Worm (Caenorhabditis elegans) whole organism, early embryonic: ENCODE results near the gene clec-178.

Source experiments
- F13C5.2 ChIP-seq: sonication (generic microtip); optimal IDR thresholded peaks from 2 replicates; lab custom pipeline; 2017; ENCODE audit warnings: mild to moderate bottlenecking, missing genetic modification characterization, inconsistent platforms, missing compliant biosample characterization
- aly-1 ChIP-seq: sonication (generic microtip); optimal IDR thresholded peaks from 2 replicates; lab custom pipeline; 2016; ENCODE audit warnings: missing genetic modification characterization, missing compliant biosample characterization
- ama-1 ChIP-seq: fragments of 150-350 bp; optimal IDR thresholded peaks from 2 replicates; lab custom pipeline; 2014
- ceh-13 ChIP-seq: fragments of 200-800 bp; sonication (Bioruptor generic); optimal IDR thresholded peaks from 2 replicates; lab custom pipeline; 2018; ENCODE audit warnings: mild to moderate bottlenecking, missing genetic modification characterization, missing compliant biosample characterization
- ceh-36 ChIP-seq: sonication (generic microtip); optimal IDR thresholded peaks from 2 replicates; lab custom pipeline; 2016; ENCODE audit warnings: missing genetic modification characterization, inconsistent platforms, missing compliant biosample characterization
- ets-7 ChIP-seq: sonication (generic microtip); optimal IDR thresholded peaks from 2 replicates; lab custom pipeline; 2016; ENCODE audit warnings: missing genotype, missing genetic modification characterization, missing compliant biosample characterization
- flt-1 ChIP-seq: fragments of 200-800 bp; sonication (Bioruptor generic); IDR thresholded peaks from 2 replicates; pipeline ENCODE4 v1.3.6; 2022; ENCODE audit warnings: missing genetic modification characterization, missing compliant biosample characterization
- hmbx-1 ChIP-seq: sonication (generic microtip); optimal IDR thresholded peaks from 2 replicates; lab custom pipeline; 2016; ENCODE audit warnings: mild to moderate bottlenecking, missing genetic modification characterization, missing compliant biosample characterization
- hmg-4 ChIP-seq: fragments of 200-800 bp; sonication (Bioruptor generic); optimal IDR thresholded peaks from 2 replicates; lab custom pipeline; 2018; ENCODE audit warnings: mild to moderate bottlenecking, missing genetic modification characterization, missing compliant biosample characterization
- hnd-1 ChIP-seq: sonication (generic microtip); optimal IDR thresholded peaks from 2 replicates; lab custom pipeline; 2016; ENCODE audit warnings: missing genetic modification characterization, missing compliant biosample characterization
- pes-1 ChIP-seq: fragments of 200-800 bp; sonication (Bioruptor generic); IDR thresholded peaks from 2 replicates; pipeline ENCODE4 v1.3.6; 2022; ENCODE audit warnings: missing genetic modification reagents, missing genetic modification characterization, missing compliant biosample characterization
- scrt-1 ChIP-seq: fragments of 200-800 bp; sonication (Bioruptor generic); IDR thresholded peaks from 2 replicates; pipeline ENCODE4 v1.3.6; 2022; ENCODE audit warnings: missing genetic modification characterization, missing compliant biosample characterization
- sea-1 ChIP-seq: fragments of 200-800 bp; sonication (Bioruptor generic); conservative IDR thresholded peaks from 2 replicates; pipeline ENCODE4 v1.3.6; 2022; ENCODE audit warnings: missing genetic modification characterization, missing compliant biosample characterization
- tbx-11 ChIP-seq: fragments of 200-800 bp; sonication (Bioruptor generic); IDR thresholded peaks from 2 replicates; pipeline ENCODE4 v1.3.6; 2022; ENCODE audit warnings: missing genetic modification characterization, missing compliant biosample characterization
- tbx-37 ChIP-seq: fragments of 200-800 bp; sonication (Bioruptor generic); conservative IDR thresholded peaks from 2 replicates; pipeline ENCODE4 v1.3.6; 2022; ENCODE audit warnings: missing genetic modification reagents, missing genetic modification characterization, missing compliant biosample characterization
- tra-4 ChIP-seq: sonication (generic microtip); optimal IDR thresholded peaks from 2 replicates; lab custom pipeline; 2017; ENCODE audit warnings: missing genetic modification characterization, missing compliant biosample characterization

clec-178 gene

DNA sequence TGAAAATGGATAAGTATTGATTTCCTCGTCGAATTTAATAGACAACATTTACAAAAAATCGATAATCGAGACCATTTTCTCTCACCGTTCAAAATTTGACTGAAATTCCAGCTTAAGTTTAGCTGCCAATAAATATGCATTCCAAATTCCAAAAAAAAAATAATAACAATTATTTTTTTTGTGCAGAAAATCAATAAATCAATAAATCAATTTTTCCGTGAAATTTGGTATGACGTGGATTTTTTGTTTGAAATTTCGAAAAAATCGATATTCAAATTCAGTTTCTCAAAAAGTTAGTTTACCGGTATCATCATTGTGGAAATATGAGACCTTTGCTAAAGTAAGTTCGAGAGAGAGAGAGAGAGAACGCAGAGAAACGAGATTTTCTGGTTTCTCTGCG is 31.3 kb downstream of the clec-178 start, which contains the start of gene C55C3.3:
TSS of gene C55C3.3 (plus strand) at position 274 of the 400 bp plus-strand sequence.
- TF ChIP-seq pes-1 (GFP tag; lab: Robert Waterston, UW) (no peak), hnd-1 (tag; lab: Kevin White, UChicago) (no peak), hmg-4 (no peak)

DNA sequence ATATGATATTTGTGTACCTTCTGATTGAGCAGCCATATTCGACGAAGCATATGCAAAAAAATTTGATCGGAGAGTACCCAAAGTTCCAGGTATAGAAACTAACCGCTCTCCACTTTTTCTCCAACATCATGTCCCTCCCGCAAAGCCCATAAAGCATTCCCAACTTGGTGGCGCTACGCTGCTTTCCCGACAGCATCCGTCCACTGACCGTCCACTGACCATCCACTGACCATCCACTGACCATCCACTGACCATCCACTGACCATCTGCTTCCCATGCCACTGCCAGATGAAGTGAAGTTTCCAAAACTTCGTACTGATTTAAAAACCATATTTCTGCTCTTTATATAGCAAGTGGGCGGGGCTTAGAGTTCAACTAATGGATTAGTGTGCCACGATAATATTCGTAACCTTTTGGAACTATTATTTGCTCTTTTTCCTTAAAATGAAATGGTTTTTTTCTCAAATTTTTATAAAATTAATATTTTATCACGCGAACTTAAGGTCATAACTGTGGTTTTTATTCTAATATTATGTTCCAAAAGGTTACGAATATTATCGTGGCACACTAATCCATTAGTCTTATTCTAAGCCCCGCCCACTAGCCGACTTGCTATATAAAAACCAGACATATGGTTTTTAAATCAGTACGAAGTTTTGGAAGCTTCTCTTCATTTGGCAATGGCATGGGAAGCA is 36.8 kb downstream of the clec-178 start, which contains the start of gene C55C3.8:
TSS of gene C55C3.8 (plus strand) at position 645 of the 695 bp plus-strand sequence.
- TF ChIP-seq scrt-1 (GFP tag; lab: Robert Waterston, UW) (no peak), ets-7 (tag; lab: Kevin White, UChicago) (no peak), ceh-13 (GFP tag; lab: Kevin White, UChicago) (no peak), hnd-1 (tag; lab: Kevin White, UChicago) (no peak), tbx-11 (no peak), sea-1 (GFP tag; lab: Robert Waterston, UW) (no peak), hmg-4 (no peak), ceh-36 (tag; lab: Kevin White, UChicago) (no peak), F13C5.2 (no peak), hmbx-1 (tag; lab: Kevin White, UChicago) (no peak), ama-1 (lab: Kevin White, UChicago) (no peak)

ce11 chrIV:5691189-5691588 is 37.4 kb downstream of the clec-178 start:
- TF ChIP-seq tbx-37 (GFP tag; lab: Robert Waterston, UW): peak; percentile 48; the same call in 1 of the 2 replicates
- peak; percentile 49; the same call in 1 of the 2 replicates for TF ChIP-seq flt-1

DNA sequence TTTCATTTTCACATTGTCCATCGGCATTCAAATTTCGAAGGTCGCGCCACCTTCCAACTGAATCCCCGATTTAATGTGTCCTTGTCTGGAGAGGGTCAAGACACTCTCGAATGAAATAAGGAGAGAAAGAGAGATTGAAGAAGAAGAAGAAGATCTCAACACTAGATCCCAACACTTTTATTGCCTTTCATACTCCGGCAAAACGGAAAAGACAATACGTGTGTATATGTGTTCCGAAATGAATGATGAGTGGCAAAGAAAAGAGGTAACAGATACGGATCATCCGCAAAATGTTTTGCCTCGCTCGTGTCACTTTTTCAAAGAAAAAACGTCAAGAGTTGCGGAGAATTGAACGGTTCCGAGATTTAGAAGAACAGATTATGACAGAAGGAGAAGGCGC is 46.6 kb downstream of the clec-178 start:
- no peak for TF ChIP-seq ceh-36 (tag; lab: Kevin White, UChicago)

ce11 chrIV:5701646-5702045 is 47.9 kb downstream of the clec-178 start:
- TF ChIP-seq tra-4 (tag; lab: Kevin White, UChicago): no peak

DNA sequence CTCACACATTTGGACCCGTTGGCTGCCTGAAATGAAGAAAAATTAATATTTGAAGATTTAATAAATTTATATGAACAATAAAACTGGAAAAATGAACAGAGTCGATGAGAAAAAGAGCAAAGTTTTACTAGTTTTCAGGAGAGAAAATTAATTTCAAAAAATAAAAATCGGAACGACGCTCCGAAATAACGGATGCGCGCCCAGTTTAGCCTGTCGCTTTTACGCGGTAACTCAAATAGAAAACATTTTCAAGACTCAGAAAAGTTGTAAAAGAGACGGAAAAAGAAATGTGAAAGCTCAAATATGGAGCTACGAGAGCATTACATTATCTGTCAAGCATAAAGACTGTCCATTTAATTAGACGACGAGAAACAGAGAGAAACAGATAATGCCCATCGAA is 49.7 kb downstream of the clec-178 start, which contains the start of the genes C55C3.73 and perm-5:
TSS of gene C55C3.73 (minus strand) at position 9 of the 400 bp plus-strand sequence.
TSS of gene perm-5 (minus strand) at position 26 of the 400 bp plus-strand sequence.
- TF ChIP-seq flt-1: no peak

- TF ChIP-seq pes-1 (GFP tag; lab: Robert Waterston, UW) (no peak), hmbx-1 (tag; lab: Kevin White, UChicago) (no peak), ceh-13 (GFP tag; lab: Kevin White, UChicago) (no peak), aly-1 (tag; lab: Kevin White, UChicago) (no peak), hmg-4 (no peak), ets-7 (tag; lab: Kevin White, UChicago) (no peak), tra-4 (tag; lab: Kevin White, UChicago) (no peak), tbx-37 (GFP tag; lab: Robert Waterston, UW) (no peak), ama-1 (lab: Kevin White, UChicago) (no peak), tbx-11 (no peak), hnd-1 (tag; lab: Kevin White, UChicago) (no peak), F13C5.2 (no peak), ceh-36 (tag; lab: Kevin White, UChicago) (no peak), scrt-1 (GFP tag; lab: Robert Waterston, UW) (no peak)
Measured at ce11 chrIV:5703917-5704316, 50.2 kb downstream of the clec-178 start.
